Fruit fly (Drosophila melanogaster): ENCODE data around the gene CG17145.

dm6 chr3L:20220374-20220773 is 1.2 kb upstream of the CG17145 start, which contains the start of gene CG6933:
- no peak for TF ChIP-seq psq (optimal IDR thresholded peaks at IDR 0.05)
- TF ChIP-seq Myc (optimal IDR thresholded peaks at IDR 0.05), result no peak
- TF ChIP-seq Sin3A (optimal IDR thresholded peaks at IDR 0.05), result no peak
